Fruit fly (Drosophila melanogaster) whole organism, prepupa: ENCODE results near the gene CG17929.

Experiments
- CG10631 ChIP-seq: fragments of 200-800 bp; sonication (Bioruptor generic); optimal IDR thresholded peaks from 2 replicates; lab custom pipeline; 2016; ENCODE audit warnings: missing biosample characterization, missing genetic modification characterization
- CG10669 ChIP-seq: fragments of 200-800 bp; sonication (Bioruptor generic); optimal IDR thresholded peaks from 3 replicates; lab custom pipeline; 2018; ENCODE audit warnings: missing biosample characterization, mild to moderate bottlenecking, missing genetic modification characterization, moderate library complexity
- CG11294 ChIP-seq: fragments of 200-800 bp; sonication (Bioruptor generic); IDR thresholded peaks from 2 replicates; pipeline ENCODE4 v1.3.6; 2022; ENCODE audit warnings: missing biosample characterization, missing genetic modification characterization
- CG11762 ChIP-seq: fragments of 200-800 bp; sonication (Bioruptor generic); optimal IDR thresholded peaks from 3 replicates; lab custom pipeline; 2016; ENCODE audit warnings: missing biosample characterization, missing genetic modification characterization; ENCODE audit not compliant: insufficient read depth
- CG1621 ChIP-seq: fragments of 200-800 bp; sonication (Bioruptor generic); optimal IDR thresholded peaks from 3 replicates; lab custom pipeline; 2018; ENCODE audit warnings: missing biosample characterization, mild to moderate bottlenecking, missing genetic modification characterization
- CG16779 ChIP-seq: fragments of 200-800 bp; sonication (Bioruptor generic); optimal IDR thresholded peaks from 3 replicates; lab custom pipeline; 2017; ENCODE audit warnings: missing biosample characterization, mild to moderate bottlenecking, missing genetic modification characterization
- CG31627 ChIP-seq: fragments of 200-800 bp; sonication (Bioruptor generic); optimal IDR thresholded peaks from 3 replicates; lab custom pipeline; 2016; ENCODE audit warnings: missing biosample characterization, missing genetic modification characterization
- CG3919 ChIP-seq: fragments of 200-800 bp; sonication (Bioruptor generic); optimal IDR thresholded peaks from 3 replicates; lab custom pipeline; 2016; ENCODE audit warnings: missing biosample characterization, missing genetic modification characterization
- CG6163 ChIP-seq: fragments of 200-800 bp; sonication (Bioruptor generic); IDR thresholded peaks from 3 replicates; pipeline ENCODE4 v1.3.6; 2022; ENCODE audit warnings: missing biosample characterization, missing genetic modification characterization
- CG6808 ChIP-seq: fragments of 200-800 bp; sonication (Bioruptor generic); optimal IDR thresholded peaks from 3 replicates; lab custom pipeline; 2017; ENCODE audit warnings: missing biosample characterization, missing genetic modification characterization, mild to moderate bottlenecking, moderate library complexity, missing genetic modification reagents
- CG6854 ChIP-seq: fragments of 200-800 bp; sonication (Bioruptor generic); optimal IDR thresholded peaks from 2 replicates; lab custom pipeline; 2017; ENCODE audit warnings: missing biosample characterization, mild to moderate bottlenecking, missing genetic modification characterization
- CG7368 ChIP-seq: fragments of 200-800 bp; sonication (Bioruptor generic); optimal IDR thresholded peaks from 3 replicates; lab custom pipeline; 2016; ENCODE audit warnings: missing biosample characterization, missing genetic modification characterization
- CG8119 ChIP-seq: fragments of 200-800 bp; sonication (Bioruptor generic); IDR thresholded peaks from 3 replicates; pipeline ENCODE4 v1.3.6; 2022; ENCODE audit warnings: missing biosample characterization, missing genetic modification characterization
- CG8319 ChIP-seq: fragments of 200-800 bp; sonication (Bioruptor generic); optimal IDR thresholded peaks from 3 replicates; lab custom pipeline; 2016; ENCODE audit warnings: missing biosample characterization, missing genetic modification characterization
- CG9139 ChIP-seq: fragments of 200-800 bp; sonication (Bioruptor generic); optimal IDR thresholded peaks from 3 replicates; lab custom pipeline; 2017; ENCODE audit warnings: missing biosample characterization, mild to moderate bottlenecking, missing genetic modification characterization
- Eip75B ChIP-seq: fragments of 200-800 bp; sonication (Bioruptor generic); optimal IDR thresholded peaks from 3 replicates; lab custom pipeline; 2016; ENCODE audit warnings: missing biosample characterization, missing genetic modification characterization
- Eip78C ChIP-seq: fragments of 200-800 bp; sonication (Bioruptor generic); peaks from one replicate; lab custom pipeline; 2016; ENCODE audit warnings: missing biosample characterization, missing genetic modification characterization
- Hr38 ChIP-seq: sonication (Bioruptor generic); optimal IDR thresholded peaks from 2 replicates; lab custom pipeline; 2016; ENCODE audit warnings: missing biosample characterization, missing genetic modification characterization
- Hr39 ChIP-seq: fragments of 200-800 bp; sonication (Bioruptor generic); optimal IDR thresholded peaks from 2 replicates; lab custom pipeline; 2016; ENCODE audit warnings: missing biosample characterization, missing genetic modification characterization
- Lpt ChIP-seq: fragments of 200-800 bp; sonication (Bioruptor generic); optimal IDR thresholded peaks from 3 replicates; lab custom pipeline; 2016; ENCODE audit warnings: missing biosample characterization, missing genetic modification characterization
- Met ChIP-seq: fragments of 200-800 bp; sonication (Bioruptor generic); optimal IDR thresholded peaks from 3 replicates; lab custom pipeline; 2016; ENCODE audit warnings: missing biosample characterization, missing genetic modification characterization
- OdsH ChIP-seq: fragments of 200-800 bp; sonication (Bioruptor generic); optimal IDR thresholded peaks from 3 replicates; lab custom pipeline; 2016; ENCODE audit warnings: missing biosample characterization, missing genetic modification characterization
- Smox ChIP-seq: fragments of 200-800 bp; sonication (Bioruptor generic); optimal IDR thresholded peaks from 3 replicates; lab custom pipeline; 2016; ENCODE audit warnings: missing biosample characterization, missing genetic modification characterization
- Sox14 ChIP-seq: fragments of 200-800 bp; sonication (Bioruptor generic); optimal IDR thresholded peaks from 3 replicates; lab custom pipeline; 2016; ENCODE audit warnings: missing biosample characterization, missing genetic modification characterization
- Sox15 ChIP-seq: fragments of 200-800 bp; sonication (Bioruptor generic); optimal IDR thresholded peaks from 3 replicates; lab custom pipeline; 2016; ENCODE audit warnings: missing biosample characterization, missing genetic modification characterization
- cyc ChIP-seq: fragments of 200-800 bp; sonication (Bioruptor generic); optimal IDR thresholded peaks from 3 replicates; lab custom pipeline; 2016; ENCODE audit warnings: missing biosample characterization, missing genetic modification characterization
- dac ChIP-seq: fragments of 200-800 bp; sonication (Bioruptor generic); optimal IDR thresholded peaks from 2 replicates; lab custom pipeline; 2017; ENCODE audit warnings: missing biosample characterization, mild to moderate bottlenecking, missing genetic modification characterization
- dsx ChIP-seq: fragments of 200-800 bp; optimal IDR thresholded peaks from 3 replicates; lab custom pipeline; 2019; ENCODE audit warnings: missing biosample characterization, mild to moderate bottlenecking, missing genetic modification characterization, moderate library complexity; ENCODE audit not compliant: poor library complexity, severe bottlenecking
- eg ChIP-seq: fragments of 200-800 bp; sonication (Bioruptor generic); IDR thresholded peaks from 3 replicates; pipeline ENCODE4 v1.3.6; 2022; ENCODE audit warnings: missing biosample characterization, missing genetic modification characterization
- fd59A ChIP-seq: fragments of 200-800 bp; sonication (Bioruptor generic); optimal IDR thresholded peaks from 2 replicates; lab custom pipeline; 2017; ENCODE audit warnings: missing biosample characterization, mild to moderate bottlenecking, missing genetic modification characterization, missing genetic modification reagents
- fd85E ChIP-seq: fragments of 200-800 bp; sonication (Bioruptor generic); optimal IDR thresholded peaks from 3 replicates; lab custom pipeline; 2016; ENCODE audit warnings: missing biosample characterization, missing genetic modification characterization
- fkh ChIP-seq: fragments of 200-800 bp; sonication (Bioruptor generic); optimal IDR thresholded peaks from 3 replicates; lab custom pipeline; 2017; ENCODE audit warnings: missing biosample characterization, mild to moderate bottlenecking, missing genetic modification characterization, moderate library complexity
- net ChIP-seq: fragments of 200-800 bp; sonication (Bioruptor generic); optimal IDR thresholded peaks from 3 replicates; lab custom pipeline; 2016; ENCODE audit warnings: missing biosample characterization, missing genetic modification characterization
- pdm3 ChIP-seq: fragments of 200-800 bp; sonication (Bioruptor generic); optimal IDR thresholded peaks from 3 replicates; lab custom pipeline; 2016; ENCODE audit warnings: missing biosample characterization, missing genetic modification characterization
- salr ChIP-seq, 2 experiments: fragments of 200-800 bp; sonication (Bioruptor generic); optimal IDR thresholded peaks; 3 replicates each; lab custom pipeline; 2016 to 2018; ENCODE audit warnings: missing biosample characterization in 2 of 2, missing genetic modification characterization in 2 of 2, mild to moderate bottlenecking in 1 of 2
- ss ChIP-seq, 2 experiments: fragments of 200-800 bp; sonication (Bioruptor generic); optimal IDR thresholded peaks; 2 replicates in 1 of 2; 3 replicates in 1 of 2; lab custom pipeline; 2017 to 2018; ENCODE audit warnings: mild to moderate bottlenecking in 2 of 2, missing biosample characterization in 2 of 2, missing genetic modification characterization in 2 of 2, moderate library complexity in 1 of 2
- svp ChIP-seq: fragments of 200-800 bp; sonication (Bioruptor generic); peaks from one replicate; lab custom pipeline; 2016; ENCODE audit warnings: missing biosample characterization, missing genetic modification characterization
- topi ChIP-seq: fragments of 200-800 bp; sonication (Bioruptor generic); optimal IDR thresholded peaks from 3 replicates; lab custom pipeline; 2016; ENCODE audit warnings: missing biosample characterization, missing genetic modification characterization

Gene CG17929

DNA sequence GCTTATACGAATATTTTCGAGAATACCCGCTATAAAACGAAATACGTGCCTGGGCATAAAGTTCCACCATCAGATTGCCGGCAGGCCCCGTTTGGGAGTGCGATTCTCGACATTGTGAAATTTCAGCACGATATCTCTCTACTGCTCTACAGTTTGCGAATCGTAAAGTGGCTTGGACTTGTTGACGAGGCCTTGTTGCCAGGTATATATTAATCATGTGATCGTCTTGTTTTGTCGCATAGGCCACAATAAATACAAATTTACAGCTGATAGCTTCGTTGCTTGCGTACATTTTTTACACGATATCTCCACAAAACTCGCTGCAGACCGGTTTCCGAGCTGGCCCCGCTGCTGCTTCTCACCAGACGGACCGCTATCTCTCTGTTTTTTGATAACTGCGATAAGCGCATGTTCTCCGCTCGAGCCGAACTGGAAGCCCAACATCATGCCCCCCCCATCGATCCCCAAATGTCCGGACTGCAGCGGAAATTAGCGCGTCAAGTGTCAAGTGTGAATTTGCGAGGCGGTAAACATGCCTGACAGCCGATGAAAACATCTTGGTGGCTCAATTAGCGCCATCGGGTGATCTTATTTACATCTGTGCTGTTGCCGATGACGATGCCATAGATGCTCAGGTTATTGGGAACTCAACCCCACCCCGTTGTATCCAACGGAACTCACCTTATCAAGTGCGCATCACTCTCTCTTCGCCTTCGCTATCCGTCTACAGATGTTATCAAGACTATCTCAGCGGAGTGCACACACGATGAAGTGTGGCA, 15.8 kb upstream of the CG17929 start (continued):
- TF ChIP-seq svp: peak; percentile 94
- TF ChIP-seq cyc (GFP tag; lab: Kevin White, UChicago): peak; percentile 1
- TF ChIP-seq CG8319 (GFP tag; lab: Kevin White, UChicago): peak; percentile 31
- no peak; the same call in 2 of the 3 replicates for TF ChIP-seq eg (GFP tag; lab: Robert Waterston, UW)
- TF ChIP-seq pdm3 (GFP tag; lab: Kevin White, UChicago): no peak
- no peak for TF ChIP-seq fd59A (GFP tag; lab: Kevin White, UChicago)
- no peak for TF ChIP-seq CG11762 (GFP tag; lab: Kevin White, UChicago)
- no peak for TF ChIP-seq CG16779
- no peak for TF ChIP-seq Hr38 (GFP tag; lab: Kevin White, UChicago)
- no peak for TF ChIP-seq CG9139
- peak; percentile 48 for TF ChIP-seq Met (GFP tag; lab: Kevin White, UChicago)
- TF ChIP-seq CG11294: no peak
- TF ChIP-seq Sox15 (GFP tag; lab: Kevin White, UChicago): no peak
- TF ChIP-seq Sox14: no peak
- TF ChIP-seq CG3919 (GFP tag; lab: Kevin White, UChicago): no peak
- peak; percentile 22 for TF ChIP-seq Hr39 (GFP tag; lab: Kevin White, UChicago)
- TF ChIP-seq fkh (GFP tag; lab: Kevin White, UChicago): no peak

DNA sequence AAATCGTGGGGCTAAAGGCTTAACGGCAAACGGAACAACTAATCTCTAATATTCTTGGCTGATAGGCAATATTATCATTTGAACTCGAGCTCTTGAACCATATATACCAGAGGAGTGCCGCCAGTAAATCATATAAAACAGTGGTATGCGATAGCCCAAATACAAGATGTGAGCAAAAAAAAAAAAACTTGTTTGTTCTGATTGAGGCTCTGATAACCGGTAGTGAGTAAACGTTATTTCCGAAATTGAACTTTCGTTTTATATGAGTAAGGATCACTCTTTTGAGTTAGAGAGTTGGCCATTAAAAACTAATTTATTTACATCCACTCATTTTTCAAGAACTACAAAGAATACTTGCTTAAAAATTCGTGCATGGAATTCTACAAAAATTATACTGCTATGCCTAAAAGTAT, 15.2 kb upstream of the CG17929 start:
- no peak for TF ChIP-seq salr (GFP tag; optimal IDR thresholded peaks at IDR 0.05; lab: Kevin White, UChicago)
- no peak for TF ChIP-seq topi (GFP tag; lab: Kevin White, UChicago)
- no peak for TF ChIP-seq CG6854
- TF ChIP-seq CG11294: no peak
- TF ChIP-seq CG11762 (GFP tag; lab: Kevin White, UChicago): no peak

DNA sequence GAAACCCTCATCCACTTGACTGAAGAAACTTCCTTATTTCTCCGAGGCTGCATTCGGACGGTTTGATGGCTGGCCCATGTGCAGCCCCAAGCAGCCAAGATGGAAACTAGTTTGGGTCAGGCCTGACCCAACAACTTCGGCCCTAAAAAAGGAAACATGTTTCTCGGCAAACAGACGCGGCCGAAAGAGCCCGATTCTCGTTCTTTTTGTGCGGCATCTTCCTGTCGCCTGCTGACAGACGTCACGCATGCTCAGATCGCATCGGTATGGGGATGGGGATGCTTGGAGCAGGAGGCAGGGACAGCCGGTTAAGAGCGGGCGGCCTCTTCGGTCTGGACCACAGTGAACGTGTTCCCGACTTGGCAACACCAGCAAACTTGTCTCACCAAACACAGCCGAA, 8.5 kb upstream of the CG17929 start:
- TF ChIP-seq CG9139 (peak; percentile 8), CG1621 (tag; lab: Kevin White, UChicago) (peak; percentile 36), ss (GFP tag; optimal IDR thresholded peaks at IDR 0.05; lab: Kevin White, UChicago) (peak; percentile 15 to 95), CG7368 (GFP tag; lab: Kevin White, UChicago) (peak; percentile 27), CG6163 (peak; percentile 37; the same call in 2 of the 3 replicates), dsx (peak; percentile 53), CG10669 (no peak), Eip75B (GFP tag; lab: Kevin White, UChicago) (peak; percentile 44), CG6854 (peak; percentile 54), Smox (GFP tag; lab: Kevin White, UChicago) (no peak), Hr39 (GFP tag; lab: Kevin White, UChicago) (no peak), Eip78C (GFP tag; lab: Kevin White, UChicago) (peak; percentile 77), CG6808 (peak; percentile 17)

DNA sequence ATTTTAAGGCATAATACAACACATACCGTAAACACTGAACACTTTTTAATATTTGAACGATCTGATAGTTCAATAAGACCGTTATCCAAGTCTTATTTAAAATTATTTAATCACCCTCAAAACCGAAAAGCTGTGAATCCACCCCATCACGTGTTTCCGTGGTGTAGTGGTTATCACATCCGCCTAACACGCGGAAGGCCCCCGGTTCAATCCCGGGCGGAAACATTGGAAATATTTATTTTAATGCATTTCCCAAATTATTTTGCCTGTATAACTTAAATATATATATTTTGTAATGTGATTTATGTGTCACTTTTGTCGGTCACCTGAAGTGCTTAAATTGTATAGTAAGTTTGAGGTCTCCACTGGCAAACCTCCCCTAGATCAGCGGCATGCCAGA, 3.8 kb upstream of the CG17929 start, which contains the start of gene CG44044:
Gene CG44044, plus strand, starts transcription at position 301 of the 400 bp plus-strand sequence.
- no peak for TF ChIP-seq OdsH (GFP tag; lab: Kevin White, UChicago)
- TF ChIP-seq Sox15 (GFP tag; lab: Kevin White, UChicago): no peak
- TF ChIP-seq ss (GFP tag; optimal IDR thresholded peaks at IDR 0.05; lab: Kevin White, UChicago): no peak
- TF ChIP-seq fd85E (GFP tag; lab: Kevin White, UChicago): no peak
- TF ChIP-seq net (GFP tag; lab: Kevin White, UChicago): no peak

DNA sequence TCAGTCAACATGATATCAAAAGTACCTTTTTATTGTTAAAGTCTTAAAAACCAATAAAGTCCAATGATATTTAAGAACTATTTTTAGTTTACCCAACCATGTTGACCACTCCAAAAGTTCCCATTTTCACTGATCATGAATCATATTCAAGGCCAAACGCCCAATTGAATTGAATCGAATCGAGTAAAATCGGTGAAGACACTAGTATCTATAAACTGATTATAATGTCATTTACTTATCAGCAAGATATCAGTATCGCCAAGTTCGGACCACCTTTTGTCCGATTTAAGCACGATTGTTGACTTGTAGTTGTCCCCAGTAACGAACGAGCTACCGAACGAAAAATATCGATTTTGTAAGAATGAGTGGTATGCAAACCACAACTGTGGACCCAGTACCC, 2.2 kb upstream of the CG17929 start, which contains the start of gene CG6901:
Gene CG6901, plus strand, starts transcription at position 323 of the 400 bp plus-strand sequence.
- TF ChIP-seq Lpt (GFP tag; lab: Kevin White, UChicago) (no peak), CG10631 (GFP tag; lab: Kevin White, UChicago) (no peak), dac (GFP tag; lab: Kevin White, UChicago) (no peak), CG8119 (GFP tag; lab: Robert Waterston, UW) (no peak), Smox (GFP tag; lab: Kevin White, UChicago) (no peak), Sox14 (no peak), CG31627 (no peak), cyc (GFP tag; lab: Kevin White, UChicago) (no peak)
